Worm (Caenorhabditis elegans) whole organism, L3 larva: ENCODE results near the gene uaf-1.

Source experiments
- R02D3.7 ChIP-seq: fragments of 150-350 bp; optimal IDR thresholded peaks from 2 replicates; lab custom pipeline; 2014; ENCODE audit warnings: missing biosample characterization, missing genetic modification characterization
- egl-27 ChIP-seq: sonication (generic microtip); optimal IDR thresholded peaks from 4 replicates; lab custom pipeline; 2017; ENCODE audit warnings: missing biosample characterization, missing genetic modification reagents, missing genetic modification characterization
- elt-3 ChIP-seq, 3 experiments: fragments of 150-350 bp in 1 of 3; sonication (generic microtip) in 2 of 3; optimal IDR thresholded peaks; 2 replicates in 2 of 3; 4 replicates in 1 of 3; lab custom pipeline; 2014 to 2017; ENCODE audit warnings: missing biosample characterization in 3 of 3, missing genetic modification characterization in 3 of 3
- fkh-10 ChIP-seq: sonication (generic microtip); optimal IDR thresholded peaks from 2 replicates; lab custom pipeline; 2017; ENCODE audit warnings: missing biosample characterization, missing genetic modification reagents, missing genetic modification characterization
- mml-1 ChIP-seq: fragments of 150-350 bp; sonication (generic microtip); optimal IDR thresholded peaks from 3 replicates; lab custom pipeline; 2014; ENCODE audit warnings: missing biosample characterization, missing genetic modification characterization
- nhr-237 ChIP-seq: fragments of 150-350 bp; optimal IDR thresholded peaks from 2 replicates; lab custom pipeline; 2014; ENCODE audit warnings: missing biosample characterization, missing genetic modification characterization

DNA sequence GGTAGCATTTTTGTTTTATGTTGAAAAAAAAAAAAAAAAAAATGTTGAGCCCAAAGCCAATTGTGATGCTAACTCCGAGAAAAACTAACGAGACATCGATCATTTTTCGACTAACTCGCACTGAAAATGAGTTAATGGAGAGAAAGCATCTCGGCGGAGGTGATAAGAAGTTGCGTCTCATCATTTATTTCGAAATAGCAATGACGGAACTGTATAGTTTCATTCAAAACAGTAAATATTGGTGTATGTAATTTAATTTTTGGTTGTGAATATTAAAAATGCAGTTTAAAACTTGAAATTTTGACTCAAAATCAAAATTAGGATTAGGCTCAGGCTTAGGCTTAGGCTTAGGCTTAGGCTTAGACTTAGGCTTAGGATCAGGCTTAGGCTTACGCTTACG is 50.1 kb downstream of the uaf-1 start, which contains the start of gene clc-25:
- no peak for TF ChIP-seq egl-27 (tag; lab: Kevin White, UChicago)
- TF ChIP-seq elt-3 (tag; optimal IDR thresholded peaks at IDR 0.05; lab: Kevin White, UChicago), result no peak
- no peak for TF ChIP-seq mml-1 (tag; lab: Kevin White, UChicago)
- no peak for TF ChIP-seq nhr-237 (tag; lab: Kevin White, UChicago)
- no peak for TF ChIP-seq fkh-10 (GFP tag; lab: Kevin White, UChicago)
- no peak for TF ChIP-seq R02D3.7
